Worm (Caenorhabditis elegans) whole organism, dauer: ENCODE measurements around the gene tgt-1.

Experiments used
- unc-62 ChIP-seq: sonication (generic microtip); optimal IDR thresholded peaks from 2 replicates; lab custom pipeline; 2017; ENCODE audit warnings: missing biosample characterization, missing genetic modification reagents, missing genetic modification characterization

The tgt-1 gene

DNA sequence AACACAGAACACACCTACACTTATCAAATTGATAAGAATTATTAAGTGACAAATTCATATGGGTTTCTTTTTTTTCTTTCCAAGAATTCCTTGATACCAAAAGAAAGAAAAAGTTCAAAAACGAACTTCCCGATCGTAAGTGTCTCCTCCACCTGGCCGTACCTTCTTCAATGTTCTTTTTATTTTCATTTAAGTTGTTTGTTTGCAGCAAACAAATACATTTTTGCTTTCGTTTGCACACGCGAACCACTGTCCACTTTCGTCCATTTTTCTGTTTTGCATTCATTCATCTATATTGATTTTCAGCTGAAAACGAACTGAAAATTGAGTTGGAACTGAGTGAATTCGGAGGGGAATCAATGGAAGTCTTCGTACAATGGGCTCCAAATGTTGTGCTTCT lies 47.9 kb downstream of the tgt-1 start, which contains the start of gene VZK822L.2:
Gene VZK822L.2 (plus strand): TSS at position 301 of the 400 bp plus-strand sequence.
- TF ChIP-seq unc-62 (GFP tag; lab: Kevin White, UChicago) = no peak

DNA sequence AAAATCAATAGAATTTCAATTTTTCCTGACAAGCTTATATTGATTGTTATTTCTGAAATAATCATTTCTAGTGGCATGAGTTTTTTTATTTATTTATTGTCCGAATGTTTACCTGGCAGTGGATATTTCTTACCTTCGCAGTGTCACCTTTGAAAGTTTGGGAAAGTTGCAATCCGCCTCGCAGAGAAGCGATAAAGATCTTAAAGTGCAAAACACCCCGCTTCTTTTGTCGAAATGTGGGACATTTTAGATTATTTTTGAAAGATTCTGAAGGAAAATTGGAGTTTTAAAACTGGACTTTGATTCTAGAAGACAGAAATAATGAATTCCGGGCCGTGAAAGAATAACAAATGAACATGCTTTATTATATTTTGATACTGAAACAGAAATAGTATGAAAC lies 50.9 kb downstream of the tgt-1 start:
- TF ChIP-seq unc-62 (GFP tag; lab: Kevin White, UChicago) = no peak
